Fruit fly (Drosophila melanogaster): Measurements from ENCODE around the gene CG31465.

CG31465 gene

DNA sequence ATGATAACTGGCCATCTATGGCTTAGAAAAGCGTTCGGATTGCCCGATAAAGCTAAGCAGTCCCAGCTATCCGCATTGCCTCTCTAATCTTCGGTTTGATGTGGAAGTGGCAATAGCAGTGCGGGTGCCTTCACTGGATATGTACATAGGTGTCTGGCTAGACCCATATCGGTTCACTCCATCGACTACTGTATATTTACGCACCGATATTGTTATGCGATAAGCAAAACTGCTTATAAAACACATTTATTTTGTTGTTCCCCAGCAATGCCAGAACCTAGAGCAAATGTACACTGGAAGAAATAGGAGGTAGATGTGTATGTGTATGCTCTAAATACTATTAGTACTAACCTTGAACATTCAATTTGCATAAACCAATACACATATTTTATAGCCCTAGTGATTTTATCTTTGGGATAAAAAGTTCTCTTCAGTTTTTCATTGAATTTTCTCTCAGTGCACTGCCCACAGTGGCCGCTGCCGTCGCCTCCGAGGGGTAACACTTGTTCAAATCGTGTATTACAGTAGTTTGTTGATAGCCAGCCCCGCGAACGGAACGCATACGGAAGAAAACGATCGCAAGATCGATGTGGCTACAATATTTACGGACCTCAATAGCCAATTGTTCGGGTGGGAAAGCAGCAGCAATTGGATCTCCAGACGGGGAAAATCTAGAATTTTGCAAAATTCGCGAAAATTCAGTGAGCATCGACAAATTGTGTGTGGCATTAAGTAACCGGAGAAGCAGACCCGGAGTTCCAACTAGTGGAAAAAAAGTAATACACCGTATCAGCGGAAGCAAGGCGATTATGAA is 10.2 kb upstream of the CG31465 start, which contains the start of gene CG31431 (continued):
- TF ChIP-seq CG11247 (GFP tag; IDR thresholded peaks at IDR 0.05) (peak; percentile 98), Dp (GFP tag; optimal IDR thresholded peaks at IDR 0.05) (peak; percentile 13), gfzf (GFP tag; optimal IDR thresholded peaks at IDR 0.05) (peak; percentile 15), HmgD (GFP tag; optimal IDR thresholded peaks at IDR 0.05) (peak; percentile 95), danr (GFP tag; IDR thresholded peaks at IDR 0.05) (peak; percentile 95), CG3065 (GFP tag; optimal IDR thresholded peaks at IDR 0.05) (peak; percentile 92), pros (GFP tag; optimal IDR thresholded peaks at IDR 0.05) (peak; percentile 67), grn (GFP tag; optimal IDR thresholded peaks at IDR 0.05) (peak; percentile 99), lmd (GFP tag; IDR thresholded peaks at IDR 0.05) (peak; percentile 98), CG17802 (tag; optimal IDR thresholded peaks at IDR 0.05) (peak; percentile 79), CG11695 (GFP tag; IDR thresholded peaks at IDR 0.05) (peak; percentile 98), esg (GFP tag; conservative IDR thresholded peaks at IDR 0.05) (peak; percentile 96), CG6654 (GFP tag; optimal IDR thresholded peaks at IDR 0.05) (peak; percentile 86), CG9876 (GFP tag; optimal IDR thresholded peaks at IDR 0.05) (peak; percentile 94), Max (GFP tag; optimal IDR thresholded peaks at IDR 0.05) (peak; percentile 94), wor (GFP tag; IDR thresholded peaks at IDR 0.05) (peak; percentile 90), wdn (GFP tag; IDR thresholded peaks at IDR 0.05) (peak; percentile 97), CG13287 (GFP tag; IDR thresholded peaks at IDR 0.05; ENCODE audit: partially characterized antibody) (no peak), CG33557 (GFP tag; optimal IDR thresholded peaks at IDR 0.05) (peak; percentile 92), CG12942 (GFP tag; optimal IDR thresholded peaks at IDR 0.05) (peak; percentile 95), CG11723 (GFP tag; optimal IDR thresholded peaks at IDR 0.05) (peak; percentile 88), stc (GFP tag; IDR thresholded peaks at IDR 0.05) (peak; percentile 95), psq (GFP tag; optimal IDR thresholded peaks at IDR 0.05) (peak; percentile 90), CG16863 (GFP tag; optimal IDR thresholded peaks at IDR 0.05) (peak; percentile 96), Dip2 (GFP tag; IDR thresholded peaks at IDR 0.05) (peak; percentile 70; the same call in 1 of the 2 replicates), CG1792 (GFP tag; optimal IDR thresholded peaks at IDR 0.05) (peak; percentile 97), zf30C (GFP tag; optimal IDR thresholded peaks at IDR 0.05) (peak; percentile 93), Oli (tag; optimal IDR thresholded peaks at IDR 0.05) (peak; percentile 96), CG30020 (tag; optimal IDR thresholded peaks at IDR 0.05) (peak; percentile 77), NfI (GFP tag; optimal IDR thresholded peaks at IDR 0.05) (peak; percentile 96), ara (GFP tag; IDR thresholded peaks at IDR 0.05) (peak; percentile 97), CG10147 (GFP tag; optimal IDR thresholded peaks at IDR 0.05) (peak; percentile 95), HLH4C (GFP tag; IDR thresholded peaks at IDR 0.05; ENCODE audit: partially characterized antibody) (no peak), pan (optimal IDR thresholded peaks at IDR 0.05) (no peak), pan (GFP tag; optimal IDR thresholded peaks at IDR 0.05 in 1 of 2, IDR thresholded peaks at IDR 0.05 in 1 of 2) (peak in 1 of 2 experiments; percentile 98), H2.0 (GFP tag; IDR thresholded peaks at IDR 0.05) (peak; percentile 97), CG7556 (GFP tag; optimal IDR thresholded peaks at IDR 0.05) (peak; percentile 97), CG2129 (GFP tag; IDR thresholded peaks at IDR 0.05; ENCODE audit: partially characterized antibody) (no peak), CG6689 (GFP tag; IDR thresholded peaks at IDR 0.05) (peak; percentile 97), CG3281 (GFP tag; optimal IDR thresholded peaks at IDR 0.05) (peak; percentile 98), CG16815 (GFP tag; optimal IDR thresholded peaks at IDR 0.05) (peak; percentile 92), CG2202 (tag; optimal IDR thresholded peaks at IDR 0.05) (peak; percentile 86), Ets65A (GFP tag) (peak; percentile 99), NFAT (GFP tag; IDR thresholded peaks at IDR 0.05) (peak; percentile 97), slbo (GFP tag; IDR thresholded peaks at IDR 0.05) (peak; percentile 99), CG3407 (GFP tag; optimal IDR thresholded peaks at IDR 0.05) (peak; percentile 90), CG34422 (GFP tag; IDR thresholded peaks at IDR 0.05) (peak; percentile 98), Drgx (GFP tag; IDR thresholded peaks at IDR 0.05) (peak; percentile 94), Atf6 (GFP tag; IDR thresholded peaks at IDR 0.05) (peak; percentile 98), rib (GFP tag; IDR thresholded peaks at IDR 0.05) (peak; percentile 98)
